Fruit fly (Drosophila melanogaster): ENCODE results near the gene CG44014.

The CG44014 gene

dm6 chr3R:15475973-15476692, 32.6 kb downstream of the CG44014 start, which contains the start of gene AdamTS-A (continued):
- TF ChIP-seq Hr3 (GFP tag; optimal IDR thresholded peaks at IDR 0.05) (no peak), CG7928 (GFP tag; optimal IDR thresholded peaks at IDR 0.05) (no peak), fru (optimal IDR thresholded peaks at IDR 0.05) (no peak), NfI (GFP tag; optimal IDR thresholded peaks at IDR 0.05) (no peak), CG12744 (GFP tag; optimal IDR thresholded peaks at IDR 0.05) (no peak), lilli (GFP tag; optimal IDR thresholded peaks at IDR 0.05) (no peak), CG15269 (tag; optimal IDR thresholded peaks at IDR 0.05) (no peak), Lhr (GFP tag; optimal IDR thresholded peaks at IDR 0.05) (no peak), abd-A (tag; optimal IDR thresholded peaks at IDR 0.05) (no peak), CG8388 (GFP tag; optimal IDR thresholded peaks at IDR 0.05) (no peak), CG4820 (GFP tag; optimal IDR thresholded peaks at IDR 0.05) (no peak), CG6272 (GFP tag; IDR thresholded peaks at IDR 0.05) (no peak), CG17361 (GFP tag; IDR thresholded peaks at IDR 0.05) (no peak), gt (GFP tag; IDR thresholded peaks at IDR 0.05) (no peak), da (GFP tag; optimal IDR thresholded peaks at IDR 0.05) (no peak), knrl (GFP tag; IDR thresholded peaks at IDR 0.05; ENCODE audit: partially characterized antibody) (no peak), CG18262 (tag; optimal IDR thresholded peaks at IDR 0.05) (no peak), run (tag; optimal IDR thresholded peaks at IDR 0.05) (no peak), chinmo (GFP tag; IDR thresholded peaks at IDR 0.05; ENCODE audit: partially characterized antibody) (peak; percentile 90; the same call in 2 of the 4 replicates), CG8478 (optimal IDR thresholded peaks at IDR 0.05) (no peak), cwo (GFP tag; optimal IDR thresholded peaks at IDR 0.05) (peak; percentile 0), crp (GFP tag; optimal IDR thresholded peaks at IDR 0.05) (no peak), pfk (GFP tag; optimal IDR thresholded peaks at IDR 0.05) (peak; percentile 83), danr (GFP tag; IDR thresholded peaks at IDR 0.05) (no peak), ewg (GFP tag; optimal IDR thresholded peaks at IDR 0.05) (no peak), CG34376 (GFP tag; optimal IDR thresholded peaks at IDR 0.05) (no peak), CrebB (tag; optimal IDR thresholded peaks at IDR 0.05) (no peak), Hsf (GFP tag; optimal IDR thresholded peaks at IDR 0.05) (no peak), Dip3 (GFP tag; optimal IDR thresholded peaks at IDR 0.05) (no peak), fd3F (GFP tag; optimal IDR thresholded peaks at IDR 0.05) (no peak), Fer3 (tag; optimal IDR thresholded peaks at IDR 0.05) (no peak), Antp (GFP tag; optimal IDR thresholded peaks at IDR 0.05) (no peak), CG11696 (GFP tag; IDR thresholded peaks at IDR 0.05) (no peak), CG8944 (GFP tag; optimal IDR thresholded peaks at IDR 0.05) (no peak), wek (GFP tag; optimal IDR thresholded peaks at IDR 0.05) (no peak), ERR (GFP tag; optimal IDR thresholded peaks at IDR 0.05) (no peak), Doc2 (GFP tag; IDR thresholded peaks at IDR 0.05) (no peak), NFAT (GFP tag; IDR thresholded peaks at IDR 0.05) (no peak), disco-r (GFP tag; optimal IDR thresholded peaks at IDR 0.05) (no peak), CG4854 (GFP tag; optimal IDR thresholded peaks at IDR 0.05) (no peak), CG12219 (GFP tag; optimal IDR thresholded peaks at IDR 0.05) (no peak), sc (optimal IDR thresholded peaks at IDR 0.05) (no peak), sc (GFP tag; optimal IDR thresholded peaks at IDR 0.05) (no peak), CG5180 (GFP tag; optimal IDR thresholded peaks at IDR 0.05) (peak; percentile 83), sug (tag; optimal IDR thresholded peaks at IDR 0.05) (no peak), Fer1 (GFP tag; optimal IDR thresholded peaks at IDR 0.05) (no peak), CG34422 (GFP tag; IDR thresholded peaks at IDR 0.05) (no peak), rib (GFP tag; IDR thresholded peaks at IDR 0.05) (peak; percentile 31; the same call in 1 of the 2 replicates), D19B (GFP tag; optimal IDR thresholded peaks at IDR 0.05) (no peak), Med (GFP tag) (peak; percentile 20), CG16813 (GFP tag; IDR thresholded peaks at IDR 0.05; ENCODE audit: partially characterized antibody) (no peak)

Measured in whole organism, embryonic.